Worm (Caenorhabditis elegans) whole organism, L4/young adult: ENCODE results near the gene lact-7.
A peak's percentile ranks its signal among the peaks of the same experiment; 100 is the strongest.

Experiments
- W03F9.2 ChIP-seq: fragments of 150-350 bp; optimal IDR thresholded peaks from 2 replicates; lab custom pipeline; 2014; ENCODE audit warnings: missing biosample characterization, missing genetic modification characterization
- dao-5 ChIP-seq: sonication (generic microtip); optimal IDR thresholded peaks from 2 replicates; lab custom pipeline; 2016; ENCODE audit warnings: missing genotype, missing genetic modification characterization, moderate library complexity, missing compliant biosample characterization
- him-1 ChIP-seq: sonication (generic microtip); optimal IDR thresholded peaks from 2 replicates; lab custom pipeline; 2016; ENCODE audit warnings: missing genotype, missing genetic modification reagents, missing genetic modification characterization, missing compliant biosample characterization

Gene lact-7

ce11 chrX:11737053-11737452 lies 21.9 kb upstream of the lact-7 start, which contains the start of gene D1053.3:
Gene D1053.3 (minus strand): TSS chrX:11737153.
- no peak for TF ChIP-seq dao-5 (tag; lab: Kevin White, UChicago)
- TF ChIP-seq W03F9.2 (tag; lab: Kevin White, UChicago): no peak
- TF ChIP-seq him-1 (tag; lab: Kevin White, UChicago): no peak

DNA sequence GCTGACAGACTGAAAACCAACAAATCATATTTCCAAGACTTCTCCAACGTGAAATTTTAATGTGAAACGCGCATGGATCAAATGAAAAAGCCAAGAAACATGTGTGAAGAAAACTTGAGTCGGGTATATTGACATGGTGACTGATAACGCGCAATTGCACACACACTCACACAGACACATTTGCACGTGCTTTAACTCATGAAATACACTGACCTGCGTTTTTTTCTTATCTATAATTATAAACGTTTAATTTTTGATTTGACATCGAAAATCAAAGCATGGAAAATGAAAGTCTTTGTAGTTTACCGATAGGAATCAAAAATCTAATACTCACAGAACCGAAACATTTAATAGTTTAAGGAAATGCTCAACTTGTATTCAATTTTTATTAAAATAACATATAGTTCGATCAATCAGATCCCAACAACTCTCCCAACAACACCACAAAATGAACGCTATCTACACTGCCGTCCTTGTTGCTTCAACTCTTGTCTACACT lies 20.3 kb upstream of the lact-7 start, which contains the start of gene nspa-9:
TSS of gene nspa-9 (plus strand) at position 449 of the 499 bp plus-strand sequence.
- TF ChIP-seq dao-5 (tag; lab: Kevin White, UChicago) (no peak), him-1 (tag; lab: Kevin White, UChicago) (no peak), W03F9.2 (tag; lab: Kevin White, UChicago) (no peak)

- TF ChIP-seq him-1 (tag; lab: Kevin White, UChicago) (no peak), W03F9.2 (tag; lab: Kevin White, UChicago) (no peak), dao-5 (tag; lab: Kevin White, UChicago) (no peak)
Observed at ce11 chrX:11743723-11744122, 15.2 kb upstream of the lact-7 start.

DNA sequence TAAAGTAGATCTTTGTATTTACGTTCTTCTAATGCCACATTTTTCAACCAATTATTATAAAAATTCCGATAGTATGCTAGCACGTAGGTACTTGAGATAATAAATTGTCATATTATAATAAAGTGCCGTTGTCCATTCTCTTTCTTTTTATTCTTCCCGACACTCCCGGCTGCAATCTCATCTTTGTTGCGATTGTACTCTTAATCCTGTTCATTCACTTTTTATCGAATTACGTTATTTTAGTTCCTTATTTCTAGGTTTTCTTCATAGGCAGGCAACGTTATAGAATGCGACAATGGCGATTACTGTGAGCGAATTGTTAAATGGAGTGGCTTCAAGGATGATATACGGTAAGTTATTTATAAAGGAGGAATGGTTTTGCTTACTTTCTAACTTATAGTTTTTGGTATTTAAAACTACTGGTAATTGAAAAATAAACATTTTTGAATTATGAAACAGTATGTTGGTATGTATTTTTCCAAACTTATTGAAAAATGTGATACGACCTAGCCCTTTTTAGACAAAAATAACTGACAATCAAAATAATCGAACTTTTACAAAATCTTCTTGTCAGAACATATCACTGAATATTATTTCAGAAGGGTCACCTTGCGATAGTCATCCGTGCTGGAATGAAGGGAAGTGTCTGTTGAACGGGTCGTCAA lies 13.0 kb upstream of the lact-7 start, which contains the start of gene C40H5.2:
TSS of gene C40H5.2 (plus strand) at position 256 of the 665 bp plus-strand sequence.
- TF ChIP-seq W03F9.2 (tag; lab: Kevin White, UChicago): no peak
- TF ChIP-seq him-1 (tag; lab: Kevin White, UChicago): no peak
- no peak for TF ChIP-seq dao-5 (tag; lab: Kevin White, UChicago)

DNA sequence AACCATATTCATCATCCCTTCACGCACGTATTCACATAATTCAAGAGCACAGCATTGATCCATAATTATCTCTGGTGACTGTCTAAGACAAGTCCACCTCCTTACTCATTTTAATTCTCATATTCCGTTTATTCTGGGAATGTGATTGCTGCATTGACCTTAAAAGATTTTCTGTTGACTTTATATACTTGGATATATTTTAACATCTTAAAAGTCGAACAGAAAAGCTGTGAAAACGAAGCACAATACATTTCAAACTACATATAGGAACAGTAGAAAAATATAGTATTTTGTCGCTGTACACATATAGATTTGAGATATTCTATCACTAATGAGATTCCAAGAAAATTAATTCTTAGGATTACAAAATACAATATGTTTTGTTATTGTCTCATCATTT lies 6.6 kb upstream of the lact-7 start:
- TF ChIP-seq him-1 (tag; lab: Kevin White, UChicago) (no peak), dao-5 (tag; lab: Kevin White, UChicago) (no peak), W03F9.2 (tag; lab: Kevin White, UChicago) (no peak)

- TF ChIP-seq W03F9.2 (tag; lab: Kevin White, UChicago) (no peak), dao-5 (tag; lab: Kevin White, UChicago) (no peak), him-1 (tag; lab: Kevin White, UChicago) (no peak)
Observed at ce11 chrX:11753155-11753554, 5.8 kb upstream of the lact-7 start.

DNA sequence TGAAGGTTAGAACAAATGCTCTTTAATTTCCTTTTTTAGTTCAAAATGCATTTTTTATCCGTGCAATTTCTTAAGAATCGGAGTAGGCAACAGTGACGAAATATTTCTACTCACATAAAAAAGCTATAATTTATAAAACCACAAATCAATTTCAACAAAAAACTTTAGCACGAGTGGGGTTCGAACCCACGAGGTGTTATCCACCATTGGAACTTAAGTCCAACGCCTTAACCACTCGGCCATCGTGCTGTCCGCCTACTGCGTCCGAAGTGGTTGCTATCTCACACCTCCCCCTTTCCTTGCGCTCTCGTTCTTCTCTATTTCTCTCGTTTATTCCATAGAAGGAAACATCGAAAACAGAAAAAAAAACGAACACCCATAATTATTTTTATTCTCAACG lies 1.2 kb upstream of the lact-7 start:
- TF ChIP-seq him-1 (tag; lab: Kevin White, UChicago) (peak; percentile 90), W03F9.2 (tag; lab: Kevin White, UChicago) (peak; percentile 48), dao-5 (tag; lab: Kevin White, UChicago) (peak; percentile 86)

DNA sequence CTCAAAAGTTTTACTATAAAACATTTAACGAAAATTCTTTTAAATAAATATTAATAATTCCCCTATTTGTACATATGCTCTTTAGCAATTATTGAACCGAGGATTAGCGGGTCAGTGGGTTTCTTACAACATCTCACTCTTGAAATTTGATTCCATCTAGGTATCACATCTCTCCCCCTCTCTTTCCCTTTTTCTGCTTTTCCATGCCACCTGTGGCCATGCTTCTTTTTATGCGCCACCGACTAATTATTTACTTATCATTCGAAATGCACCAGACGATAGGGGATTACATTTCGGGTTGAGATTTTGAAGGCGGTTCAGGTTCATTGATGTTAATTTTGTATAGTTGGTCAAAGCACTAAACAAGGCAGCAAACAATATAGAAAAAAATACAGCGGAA lies 7.0 kb downstream of the lact-7 start:
- no peak for TF ChIP-seq W03F9.2 (tag; lab: Kevin White, UChicago)
- TF ChIP-seq him-1 (tag; lab: Kevin White, UChicago): no peak
- TF ChIP-seq dao-5 (tag; lab: Kevin White, UChicago): no peak

DNA sequence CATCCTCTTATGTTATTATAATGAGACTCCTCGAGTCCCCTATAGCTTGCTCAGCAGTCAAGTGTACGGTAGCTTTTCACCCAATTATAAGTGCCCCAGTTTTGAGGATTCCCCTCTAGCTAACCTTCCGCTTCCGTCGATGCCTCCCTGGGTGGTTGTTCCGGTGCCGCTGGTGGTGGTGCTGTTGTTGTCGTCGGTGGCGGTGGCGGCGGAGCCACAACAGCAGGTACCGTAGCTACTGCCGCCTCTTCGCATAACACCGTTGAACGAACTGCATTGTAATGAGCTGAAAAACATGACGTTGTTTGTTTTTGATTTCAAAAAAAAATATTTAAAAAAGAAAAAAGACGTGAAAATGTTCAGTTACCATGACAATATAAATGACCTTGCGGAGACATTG lies 7.5 kb downstream of the lact-7 start:
- no peak for TF ChIP-seq W03F9.2 (tag; lab: Kevin White, UChicago)
- TF ChIP-seq him-1 (tag; lab: Kevin White, UChicago): no peak
- TF ChIP-seq dao-5 (tag; lab: Kevin White, UChicago): no peak

DNA sequence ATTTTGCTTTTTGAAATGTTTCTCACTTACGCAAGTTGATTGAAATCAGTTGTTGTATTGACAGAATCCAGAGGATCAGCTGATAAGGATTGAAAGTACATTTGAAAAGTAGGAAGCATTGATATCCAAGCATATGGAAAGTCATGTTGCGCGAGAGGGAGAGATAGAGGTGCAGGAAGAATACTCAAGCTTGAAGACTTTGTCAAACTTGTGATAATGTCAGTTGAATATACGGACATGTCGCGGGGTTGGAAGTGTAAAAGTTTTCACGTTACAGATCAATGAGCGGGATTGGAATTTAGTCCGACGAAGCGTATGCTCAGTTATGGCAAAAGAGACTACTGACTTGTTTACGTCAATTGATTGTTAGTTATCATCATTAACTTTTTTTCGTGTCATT lies 10.4 kb downstream of the lact-7 start, which contains the start of gene ttx-3:
TSS of gene ttx-3 (minus strand) at position 101 of the 400 bp plus-strand sequence.
- TF ChIP-seq him-1 (tag; lab: Kevin White, UChicago) (no peak), dao-5 (tag; lab: Kevin White, UChicago) (no peak), W03F9.2 (tag; lab: Kevin White, UChicago) (no peak)

DNA sequence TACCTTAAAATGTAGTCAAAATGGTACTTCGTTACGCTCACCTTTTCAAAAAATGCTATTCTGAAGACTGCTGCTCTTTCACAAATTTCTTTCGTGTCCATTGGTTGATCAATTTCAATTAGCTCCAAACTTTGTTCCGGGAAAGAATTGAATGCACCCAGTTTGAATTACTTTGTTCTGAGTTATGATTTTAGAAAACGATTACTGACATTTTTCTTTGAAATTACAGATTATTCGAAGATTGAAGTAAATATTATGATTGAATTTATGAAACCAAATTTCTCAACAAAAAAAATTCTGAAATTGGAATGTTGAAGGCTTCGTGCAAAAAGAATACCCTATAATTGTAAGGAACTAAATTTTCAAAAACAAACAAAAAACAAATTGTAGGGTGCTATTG lies 25.3 kb downstream of the lact-7 start, which contains the start of gene Y102F5A.1:
TSS of gene Y102F5A.1 (minus strand) at position 101 of the 400 bp plus-strand sequence.
- TF ChIP-seq him-1 (tag; lab: Kevin White, UChicago): no peak
- no peak for TF ChIP-seq dao-5 (tag; lab: Kevin White, UChicago)
- no peak for TF ChIP-seq W03F9.2 (tag; lab: Kevin White, UChicago)

- TF ChIP-seq dao-5 (tag; lab: Kevin White, UChicago): peak; percentile 20
- TF ChIP-seq W03F9.2 (tag; lab: Kevin White, UChicago): no peak
Observed at ce11 chrX:11790600-11790999, 31.7 kb downstream of the lact-7 start.

ce11 chrX:11791364-11792221 lies 32.7 kb downstream of the lact-7 start:
- no peak for TF ChIP-seq W03F9.2 (tag; lab: Kevin White, UChicago)
- TF ChIP-seq dao-5 (tag; lab: Kevin White, UChicago): no peak
- TF ChIP-seq him-1 (tag; lab: Kevin White, UChicago): no peak
